Fruit fly (Drosophila melanogaster) whole organism, prepupa: ENCODE results near the gene CG6567.

Experiments used
- Blimp-1 ChIP-seq: fragments of 200-800 bp; sonication (Bioruptor generic); optimal IDR thresholded peaks from 3 replicates; lab custom pipeline; 2017; ENCODE audit warnings: missing biosample characterization, missing genetic modification characterization, mild to moderate bottlenecking, moderate library complexity, missing genetic modification reagents
- CG10669 ChIP-seq: fragments of 200-800 bp; sonication (Bioruptor generic); optimal IDR thresholded peaks from 3 replicates; lab custom pipeline; 2018; ENCODE audit warnings: missing biosample characterization, mild to moderate bottlenecking, missing genetic modification characterization, moderate library complexity
- CG11902 ChIP-seq: fragments of 200-800 bp; sonication (Bioruptor generic); optimal IDR thresholded peaks from 3 replicates; lab custom pipeline; 2016; ENCODE audit warnings: missing biosample characterization, missing genetic modification characterization
- CG31627 ChIP-seq: fragments of 200-800 bp; sonication (Bioruptor generic); optimal IDR thresholded peaks from 3 replicates; lab custom pipeline; 2016; ENCODE audit warnings: missing biosample characterization, missing genetic modification characterization
- CG32006 ChIP-seq: fragments of 200-800 bp; sonication (Bioruptor generic); optimal IDR thresholded peaks from 3 replicates; lab custom pipeline; 2017; ENCODE audit warnings: missing biosample characterization, mild to moderate bottlenecking, missing genetic modification characterization
- CG34406 ChIP-seq: fragments of 200-800 bp; sonication (Bioruptor generic); optimal IDR thresholded peaks from 3 replicates; lab custom pipeline; 2016; ENCODE audit warnings: missing biosample characterization, missing genetic modification characterization
- CG6163 ChIP-seq: fragments of 200-800 bp; sonication (Bioruptor generic); IDR thresholded peaks from 3 replicates; pipeline ENCODE4 v1.3.6; 2022; ENCODE audit warnings: missing biosample characterization, missing genetic modification characterization
- CG6792 ChIP-seq: fragments of 200-800 bp; sonication (Bioruptor generic); optimal IDR thresholded peaks from 3 replicates; lab custom pipeline; 2016; ENCODE audit warnings: missing biosample characterization, missing genetic modification characterization
- CG6808 ChIP-seq: fragments of 200-800 bp; sonication (Bioruptor generic); optimal IDR thresholded peaks from 3 replicates; lab custom pipeline; 2017; ENCODE audit warnings: missing biosample characterization, missing genetic modification characterization, mild to moderate bottlenecking, moderate library complexity, missing genetic modification reagents
- CG6854 ChIP-seq: fragments of 200-800 bp; sonication (Bioruptor generic); optimal IDR thresholded peaks from 2 replicates; lab custom pipeline; 2017; ENCODE audit warnings: missing biosample characterization, mild to moderate bottlenecking, missing genetic modification characterization
- CG8319 ChIP-seq: fragments of 200-800 bp; sonication (Bioruptor generic); optimal IDR thresholded peaks from 3 replicates; lab custom pipeline; 2016; ENCODE audit warnings: missing biosample characterization, missing genetic modification characterization
- CG8632 ChIP-seq: fragments of 200-800 bp; sonication (Bioruptor generic); optimal IDR thresholded peaks from 3 replicates; lab custom pipeline; 2016; ENCODE audit warnings: missing biosample characterization, missing genetic modification characterization
- CG9139 ChIP-seq: fragments of 200-800 bp; sonication (Bioruptor generic); optimal IDR thresholded peaks from 3 replicates; lab custom pipeline; 2017; ENCODE audit warnings: missing biosample characterization, mild to moderate bottlenecking, missing genetic modification characterization
- Eip75B ChIP-seq: fragments of 200-800 bp; sonication (Bioruptor generic); optimal IDR thresholded peaks from 3 replicates; lab custom pipeline; 2016; ENCODE audit warnings: missing biosample characterization, missing genetic modification characterization
- Ets21C ChIP-seq: fragments of 200-800 bp; sonication (Bioruptor generic); optimal IDR thresholded peaks from 3 replicates; lab custom pipeline; 2016; ENCODE audit warnings: missing biosample characterization, missing genetic modification characterization
- Gug ChIP-seq: fragments of 200-800 bp; sonication (Bioruptor generic); IDR thresholded peaks from 2 replicates; pipeline ENCODE4 v1.3.6; 2022; ENCODE audit warnings: missing biosample characterization, missing genetic modification characterization
- Hr39 ChIP-seq: fragments of 200-800 bp; sonication (Bioruptor generic); optimal IDR thresholded peaks from 2 replicates; lab custom pipeline; 2016; ENCODE audit warnings: missing biosample characterization, missing genetic modification characterization
- Hr4 ChIP-seq: fragments of 200-800 bp; sonication (Bioruptor generic); optimal IDR thresholded peaks from 3 replicates; lab custom pipeline; 2016; ENCODE audit warnings: missing biosample characterization, missing genetic modification characterization
- Lpt ChIP-seq: fragments of 200-800 bp; sonication (Bioruptor generic); optimal IDR thresholded peaks from 3 replicates; lab custom pipeline; 2016; ENCODE audit warnings: missing biosample characterization, missing genetic modification characterization
- Met ChIP-seq: fragments of 200-800 bp; sonication (Bioruptor generic); optimal IDR thresholded peaks from 3 replicates; lab custom pipeline; 2016; ENCODE audit warnings: missing biosample characterization, missing genetic modification characterization
- OdsH ChIP-seq: fragments of 200-800 bp; sonication (Bioruptor generic); optimal IDR thresholded peaks from 3 replicates; lab custom pipeline; 2016; ENCODE audit warnings: missing biosample characterization, missing genetic modification characterization
- Smox ChIP-seq: fragments of 200-800 bp; sonication (Bioruptor generic); optimal IDR thresholded peaks from 3 replicates; lab custom pipeline; 2016; ENCODE audit warnings: missing biosample characterization, missing genetic modification characterization
- Sox15 ChIP-seq: fragments of 200-800 bp; sonication (Bioruptor generic); optimal IDR thresholded peaks from 3 replicates; lab custom pipeline; 2016; ENCODE audit warnings: missing biosample characterization, missing genetic modification characterization
- achi ChIP-seq: fragments of 200-800 bp; sonication (Bioruptor generic); optimal IDR thresholded peaks from 3 replicates; lab custom pipeline; 2016; ENCODE audit warnings: missing biosample characterization, missing genetic modification characterization
- acj6 ChIP-seq: fragments of 200-800 bp; sonication (Bioruptor generic); optimal IDR thresholded peaks from 3 replicates; lab custom pipeline; 2016; ENCODE audit warnings: missing biosample characterization, missing genetic modification characterization
- dac ChIP-seq: fragments of 200-800 bp; sonication (Bioruptor generic); optimal IDR thresholded peaks from 2 replicates; lab custom pipeline; 2017; ENCODE audit warnings: missing biosample characterization, mild to moderate bottlenecking, missing genetic modification characterization
- esn ChIP-seq: fragments of 200-800 bp; sonication (Bioruptor generic); optimal IDR thresholded peaks from 2 replicates; lab custom pipeline; 2016; ENCODE audit warnings: missing biosample characterization, mild to moderate bottlenecking, missing genetic modification characterization, moderate library complexity
- fkh ChIP-seq: fragments of 200-800 bp; sonication (Bioruptor generic); optimal IDR thresholded peaks from 3 replicates; lab custom pipeline; 2017; ENCODE audit warnings: missing biosample characterization, mild to moderate bottlenecking, missing genetic modification characterization, moderate library complexity
- lz ChIP-seq: fragments of 200-800 bp; sonication (Bioruptor generic); optimal IDR thresholded peaks from 3 replicates; lab custom pipeline; 2016; ENCODE audit warnings: missing biosample characterization, missing genetic modification characterization
- net ChIP-seq: fragments of 200-800 bp; sonication (Bioruptor generic); optimal IDR thresholded peaks from 3 replicates; lab custom pipeline; 2016; ENCODE audit warnings: missing biosample characterization, missing genetic modification characterization
- pdm3 ChIP-seq: fragments of 200-800 bp; sonication (Bioruptor generic); optimal IDR thresholded peaks from 3 replicates; lab custom pipeline; 2016; ENCODE audit warnings: missing biosample characterization, missing genetic modification characterization
- salr ChIP-seq, 2 experiments: fragments of 200-800 bp; sonication (Bioruptor generic); optimal IDR thresholded peaks; 3 replicates each; lab custom pipeline; 2016 to 2018; ENCODE audit warnings: missing biosample characterization in 2 of 2, missing genetic modification characterization in 2 of 2, mild to moderate bottlenecking in 1 of 2
- spab ChIP-seq: fragments of 200-800 bp; sonication (Bioruptor generic); optimal IDR thresholded peaks from 2 replicates; lab custom pipeline; 2017; ENCODE audit warnings: missing biosample characterization, mild to moderate bottlenecking, missing genetic modification characterization, missing genetic modification reagents
- svp ChIP-seq: fragments of 200-800 bp; sonication (Bioruptor generic); peaks from one replicate; lab custom pipeline; 2016; ENCODE audit warnings: missing biosample characterization, missing genetic modification characterization
- topi ChIP-seq: fragments of 200-800 bp; sonication (Bioruptor generic); optimal IDR thresholded peaks from 3 replicates; lab custom pipeline; 2016; ENCODE audit warnings: missing biosample characterization, missing genetic modification characterization
- vri ChIP-seq: fragments of 200-800 bp; sonication (Bioruptor generic); optimal IDR thresholded peaks from 3 replicates; lab custom pipeline; 2016; ENCODE audit warnings: missing biosample characterization, mild to moderate bottlenecking, missing genetic modification characterization

CG6567 gene

dm6 chr3R:10888633-10889519 is 34.6 kb upstream of the CG6567 start (continued):
- TF ChIP-seq vri (GFP tag; lab: Kevin White, UChicago) (no peak), spab (GFP tag; lab: Kevin White, UChicago) (peak; percentile 81), svp (GFP tag; lab: Kevin White, UChicago) (peak; percentile 65), Lpt (GFP tag; lab: Kevin White, UChicago) (peak; percentile 31), net (GFP tag; lab: Kevin White, UChicago) (peak; percentile 52), dac (GFP tag; lab: Kevin White, UChicago) (no peak), CG9139 (GFP tag; lab: Kevin White, UChicago) (peak; percentile 96), achi (GFP tag; lab: Kevin White, UChicago) (peak; percentile 16), CG32006 (peak; percentile 47), CG6163 (GFP tag; lab: Robert Waterston, UW) (peak; percentile 80), Smox (GFP tag; lab: Kevin White, UChicago) (peak; percentile 9), esn (no peak), CG8632 (no peak), Ets21C (no peak), CG31627 (GFP tag; lab: Kevin White, UChicago) (peak; percentile 3), Met (GFP tag; lab: Kevin White, UChicago) (peak; percentile 29), Blimp-1 (GFP tag; lab: Kevin White, UChicago) (no peak), Sox15 (no peak), topi (GFP tag; lab: Kevin White, UChicago) (peak; percentile 22), Hr39 (GFP tag; lab: Kevin White, UChicago) (peak; percentile 19), pdm3 (GFP tag; lab: Kevin White, UChicago) (peak; percentile 17), salr (GFP tag; optimal IDR thresholded peaks at IDR 0.05; lab: Kevin White, UChicago) (peak; percentile 24 to 50), CG6792 (GFP tag; lab: Kevin White, UChicago) (no peak), OdsH (peak; percentile 25), Eip75B (GFP tag; lab: Kevin White, UChicago) (peak; percentile 50), lz (GFP tag; lab: Kevin White, UChicago) (peak; percentile 21), CG8319 (GFP tag; lab: Kevin White, UChicago) (no peak), CG6854 (GFP tag; lab: Kevin White, UChicago) (peak; percentile 57), Gug (GFP tag; lab: Robert Waterston, UW) (0 out of 2 replicates have a peak, but pooled peaks have one; percentile 19), Hr4 (peak; percentile 34), acj6 (GFP tag; lab: Kevin White, UChicago) (no peak), CG34406 (GFP tag; lab: Kevin White, UChicago) (no peak)

dm6 chr3R:10888300-10888632 is 34.0 kb upstream of the CG6567 start:
- TF ChIP-seq net (GFP tag; lab: Kevin White, UChicago) (no peak), svp (GFP tag; lab: Kevin White, UChicago) (peak; percentile 52), fkh (GFP tag; lab: Kevin White, UChicago) (no peak), CG8632 (no peak), CG10669 (no peak), CG11902 (no peak), CG6808 (GFP tag; lab: Kevin White, UChicago) (no peak), lz (GFP tag; lab: Kevin White, UChicago) (no peak)
- TF ChIP-seq, all 60 proteins: peak for 1
